Fruit fly (Drosophila melanogaster) whole organism, wandering third instar larva: ENCODE results near the gene ppk15.

ENCODE experiments used
- Abd-B ChIP-seq: fragments of >200 bp; optimal IDR thresholded peaks from 2 replicates; lab custom pipeline; 2017; ENCODE audit warnings: missing biosample characterization, missing genetic modification characterization
- CG9705 ChIP-seq: fragments of 200-800 bp; sonication (Bioruptor generic); optimal IDR thresholded peaks from 2 replicates; lab custom pipeline; 2018; ENCODE audit warnings: missing biosample characterization, mild to moderate bottlenecking, missing genetic modification characterization
- CrebA ChIP-seq: fragments of 200-800 bp; sonication (Bioruptor generic); optimal IDR thresholded peaks from 2 replicates; lab custom pipeline; 2016; ENCODE audit warnings: missing biosample characterization, mild to moderate bottlenecking, missing genetic modification characterization, borderline replicate concordance
- Dif ChIP-seq: fragments of 200-275, 200-300 bp; sonication (Bioruptor generic); optimal IDR thresholded peaks from 2 replicates; lab custom pipeline; 2018; ENCODE audit warnings: missing biosample characterization, missing genetic modification characterization; ENCODE audit not compliant: partially characterized antibody
- GATAd ChIP-seq: sonication (Bioruptor generic); optimal IDR thresholded peaks from 2 replicates; lab custom pipeline; 2016; ENCODE audit warnings: missing biosample characterization, missing genetic modification characterization
- HLH106 ChIP-seq: fragments of 200-800 bp; optimal IDR thresholded peaks from 3 replicates; lab custom pipeline; 2019; ENCODE audit warnings: missing biosample characterization, mild to moderate bottlenecking, missing genetic modification characterization, moderate library complexity
- Hnf4 ChIP-seq: fragments of 200-800 bp; sonication (Bioruptor generic); optimal IDR thresholded peaks from 2 replicates; lab custom pipeline; 2016; ENCODE audit warnings: missing biosample characterization, mild to moderate bottlenecking, missing genetic modification characterization
- Hr78 ChIP-seq: fragments of >200 bp; optimal IDR thresholded peaks from 2 replicates; lab custom pipeline; 2017; ENCODE audit warnings: missing biosample characterization, missing genetic modification characterization
- Jra ChIP-seq: sonication (Bioruptor generic); optimal IDR thresholded peaks from 2 replicates; lab custom pipeline; 2016; ENCODE audit warnings: missing biosample characterization, missing genetic modification characterization
- Mio ChIP-seq: sonication (Bioruptor generic); optimal IDR thresholded peaks from 2 replicates; lab custom pipeline; 2016; ENCODE audit warnings: missing biosample characterization, missing genetic modification characterization
- Myc ChIP-seq: fragments of >200 bp; optimal IDR thresholded peaks from 2 replicates; lab custom pipeline; 2017
- N ChIP-seq: fragments of >200 bp; optimal IDR thresholded peaks from 2 replicates; lab custom pipeline; 2018; ENCODE audit warnings: missing biosample characterization, missing external identifiers, missing genetic modification characterization
- OdsH ChIP-seq: fragments of 200-800 bp; sonication (Bioruptor generic); optimal IDR thresholded peaks from 2 replicates; lab custom pipeline; 2016; ENCODE audit warnings: missing biosample characterization, mild to moderate bottlenecking, missing genetic modification characterization
- Sp1 ChIP-seq: fragments of 200-800 bp; sonication (Bioruptor generic); optimal IDR thresholded peaks from 3 replicates; lab custom pipeline; 2019; ENCODE audit warnings: missing biosample characterization, mild to moderate bottlenecking, missing genetic modification characterization, moderate library complexity
- br ChIP-seq: fragments of 200-800 bp; sonication (Bioruptor generic); optimal IDR thresholded peaks from 2 replicates; lab custom pipeline; 2016; ENCODE audit warnings: missing biosample characterization, missing genetic modification characterization
- brk ChIP-seq: fragments of 200-800 bp; sonication (Bioruptor generic); optimal IDR thresholded peaks from 2 replicates; lab custom pipeline; 2016; ENCODE audit warnings: missing biosample characterization, mild to moderate bottlenecking, missing genetic modification characterization
- ey ChIP-seq: fragments of 200-800 bp; sonication (Bioruptor generic); optimal IDR thresholded peaks from 2 replicates; lab custom pipeline; 2016; ENCODE audit warnings: missing biosample characterization, missing genetic modification characterization
- foxo ChIP-seq, 2 experiments: fragments of 200-800 bp; sonication (Bioruptor generic); optimal IDR thresholded peaks; 2 replicates in 1 of 2; 3 replicates in 1 of 2; lab custom pipeline; 2016 to 2017; ENCODE audit warnings: missing biosample characterization in 2 of 2, missing genetic modification characterization in 2 of 2
- fru ChIP-seq: fragments of 200-800 bp; sonication (Bioruptor generic); optimal IDR thresholded peaks from 3 replicates; lab custom pipeline; 2016; ENCODE audit warnings: missing biosample characterization, mild to moderate bottlenecking, missing genetic modification characterization
- h ChIP-seq: fragments of 200-800 bp; sonication (Bioruptor generic); optimal IDR thresholded peaks from 3 replicates; lab custom pipeline; 2016; ENCODE audit warnings: missing biosample characterization, mild to moderate bottlenecking, missing genetic modification characterization
- jim ChIP-seq: fragments of 175-275, 200-325 bp; sonication (Bioruptor generic); optimal IDR thresholded peaks from 2 replicates; lab custom pipeline; 2016; ENCODE audit warnings: missing biosample characterization, mild to moderate bottlenecking, missing genetic modification characterization
- pan ChIP-seq: fragments of >200 bp; optimal IDR thresholded peaks from 2 replicates; lab custom pipeline; 2017
- psq ChIP-seq: fragments of 200-800 bp; sonication (Bioruptor generic); optimal IDR thresholded peaks from 3 replicates; lab custom pipeline; 2017; ENCODE audit warnings: missing biosample characterization, mild to moderate bottlenecking, missing genetic modification characterization, moderate library complexity
- rgr ChIP-seq: fragments of 200-800 bp; sonication (Bioruptor generic); optimal IDR thresholded peaks from 3 replicates; lab custom pipeline; 2016; ENCODE audit warnings: missing biosample characterization, mild to moderate bottlenecking, missing genetic modification characterization
- sv ChIP-seq: fragments of 200-800 bp; sonication (Bioruptor generic); optimal IDR thresholded peaks from 3 replicates; lab custom pipeline; 2016; ENCODE audit warnings: missing biosample characterization, missing genetic modification characterization
- tai ChIP-seq: sonication (Bioruptor generic); optimal IDR thresholded peaks from 2 replicates; lab custom pipeline; 2016; ENCODE audit warnings: missing biosample characterization, missing genetic modification characterization
- usp ChIP-seq: fragments of >200 bp; optimal IDR thresholded peaks from 2 replicates; lab custom pipeline; 2017; ENCODE audit warnings: missing biosample characterization, missing genetic modification characterization
- woc ChIP-seq: sonication (Bioruptor generic); optimal IDR thresholded peaks from 2 replicates; lab custom pipeline; 2016; ENCODE audit warnings: missing biosample characterization, mild to moderate bottlenecking, missing genetic modification characterization

The ppk15 gene

DNA sequence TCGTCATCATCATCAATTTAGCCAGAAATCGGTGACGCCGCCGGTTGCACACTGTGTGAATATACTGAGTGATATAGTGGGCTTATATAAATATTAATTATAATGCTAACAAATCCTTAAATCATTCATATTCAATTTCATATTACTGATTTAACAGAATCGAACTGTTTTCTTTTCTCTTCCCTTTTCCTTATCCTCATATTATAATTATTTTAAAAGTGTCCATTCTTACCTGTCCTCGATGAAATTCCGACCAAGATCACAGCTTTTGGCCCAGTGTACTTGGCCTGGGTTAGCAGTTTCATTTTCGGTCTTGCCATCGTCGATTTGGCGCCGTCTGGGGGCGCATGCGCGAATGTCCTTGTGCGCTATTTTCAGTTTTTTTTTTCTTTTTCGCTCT is 29.5 kb upstream of the ppk15 start:
- TF ChIP-seq h (GFP tag; lab: Kevin White, UChicago) = peak; percentile 1
- TF ChIP-seq sv (GFP tag; lab: Kevin White, UChicago) = no peak

DNA sequence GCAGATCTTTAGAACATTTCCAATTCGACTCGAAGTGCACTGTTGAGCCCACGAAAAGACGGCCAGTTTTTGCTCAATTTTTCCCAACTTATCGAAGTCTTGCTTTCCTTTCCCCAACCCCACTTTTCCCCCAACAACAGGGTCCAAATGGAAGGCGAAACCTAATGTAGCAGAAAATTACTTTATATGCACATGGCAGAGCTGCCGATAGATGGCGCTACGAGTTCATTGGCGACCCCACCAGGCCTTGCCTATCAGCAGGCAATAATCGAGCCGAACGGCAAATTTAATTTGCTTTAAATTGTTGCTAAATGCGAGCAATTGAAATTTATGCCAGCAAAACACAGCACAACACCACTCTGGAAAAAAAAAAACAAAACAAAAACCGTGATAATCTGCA is 29.1 kb upstream of the ppk15 start:
- no peak for TF ChIP-seq CG9705 (GFP tag; lab: Kevin White, UChicago)
- TF ChIP-seq h (GFP tag; lab: Kevin White, UChicago) = no peak
- TF ChIP-seq CrebA (GFP tag; lab: Kevin White, UChicago) = no peak
- no peak for TF ChIP-seq Myc (lab: Kevin White, UChicago)
- no peak for TF ChIP-seq Hnf4 (GFP tag; lab: Kevin White, UChicago)
- TF ChIP-seq psq (GFP tag; lab: Kevin White, UChicago) = no peak
- no peak for TF ChIP-seq foxo (GFP tag; optimal IDR thresholded peaks at IDR 0.05; lab: Kevin White, UChicago)
- TF ChIP-seq pan (lab: Kevin White, UChicago) = no peak
- TF ChIP-seq rgr (GFP tag; lab: Kevin White, UChicago) = no peak
- TF ChIP-seq Hr78 (GFP tag; lab: Kevin White, UChicago) = no peak
- no peak for TF ChIP-seq jim (GFP tag; lab: Kevin White, UChicago)
- TF ChIP-seq brk (GFP tag; lab: Kevin White, UChicago) = no peak
- TF ChIP-seq usp (GFP tag; lab: Kevin White, UChicago) = no peak
- no peak for TF ChIP-seq OdsH (GFP tag; lab: Kevin White, UChicago)

DNA sequence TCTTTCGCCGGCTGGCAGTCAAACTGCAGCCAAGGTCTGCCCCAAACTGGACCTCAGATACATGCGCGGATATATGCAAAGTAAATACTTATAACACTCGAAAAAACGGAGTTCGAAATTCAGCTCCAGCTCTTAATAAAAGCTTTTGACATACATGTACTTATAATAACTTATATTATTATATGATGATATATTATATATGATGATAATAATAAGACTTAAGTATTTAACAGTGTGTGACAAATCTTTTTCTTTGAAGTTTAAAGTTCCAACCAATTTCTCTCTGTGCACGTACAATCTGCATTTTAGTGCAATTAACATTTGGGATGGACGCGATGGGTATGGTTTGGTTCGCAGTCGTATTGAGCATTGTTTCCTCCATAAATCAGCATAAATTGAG is 26.2 kb upstream of the ppk15 start:
- TF ChIP-seq woc (GFP tag; lab: Kevin White, UChicago) = no peak
- TF ChIP-seq CrebA (GFP tag; lab: Kevin White, UChicago) = no peak
- peak; percentile 14 for TF ChIP-seq HLH106 (tag; lab: Kevin White, UChicago)
- TF ChIP-seq pan (lab: Kevin White, UChicago) = no peak
- TF ChIP-seq Hnf4 (GFP tag; lab: Kevin White, UChicago) = no peak
- TF ChIP-seq ey (GFP tag; lab: Kevin White, UChicago) = no peak
- TF ChIP-seq, all 38 proteins: peak for 1

DNA sequence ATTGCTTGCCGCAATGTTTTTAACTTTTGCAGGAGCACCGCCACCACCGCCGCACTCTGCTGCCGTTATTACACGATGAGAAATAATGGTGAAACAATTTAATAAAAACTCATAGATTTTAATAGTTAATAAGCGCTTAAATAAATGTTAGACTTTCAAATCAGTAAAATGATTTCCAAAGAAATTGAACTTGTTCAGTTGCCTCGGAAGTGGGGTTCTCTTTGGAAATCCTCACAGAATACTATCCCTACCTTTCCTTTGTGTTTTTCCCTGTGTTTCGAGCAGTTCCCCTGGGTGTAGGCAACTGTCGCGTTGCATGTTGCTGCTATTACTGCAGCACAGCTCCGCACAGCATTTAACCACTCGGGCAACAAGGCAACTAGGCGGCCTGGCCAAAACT is 24.8 kb upstream of the ppk15 start:
- peak; percentile 16 for TF ChIP-seq fru (GFP tag; lab: Kevin White, UChicago)
- no peak for TF ChIP-seq brk (GFP tag; lab: Kevin White, UChicago)
- no peak for TF ChIP-seq psq (GFP tag; lab: Kevin White, UChicago)
- TF ChIP-seq Dif (GFP tag; lab: Kevin White, UChicago) = no peak
- TF ChIP-seq, all 38 proteins: peak for 1

DNA sequence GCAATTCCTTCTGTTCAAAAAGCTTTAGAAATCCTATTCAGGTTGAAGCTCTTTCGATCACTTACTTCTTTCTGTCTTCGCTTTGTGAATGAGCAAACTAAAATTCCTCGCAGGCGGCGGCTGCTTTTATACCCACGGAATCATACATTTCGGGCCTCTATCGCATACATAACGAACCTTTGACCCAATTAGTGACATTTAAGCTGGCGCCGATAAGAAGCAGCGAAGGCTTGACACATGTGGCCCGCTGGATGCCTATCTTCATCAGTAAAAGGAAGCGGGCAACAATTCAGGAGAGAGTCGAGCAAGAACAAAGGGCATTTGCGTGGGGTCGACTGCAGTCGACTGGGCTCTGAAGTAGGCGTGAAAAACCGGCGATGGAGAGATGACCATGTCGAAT is 22.2 kb upstream of the ppk15 start, which contains the start of gene CG34291:
CG34291 (minus strand) TSS at position 101 of the 400 bp plus-strand sequence.
- TF ChIP-seq h (GFP tag; lab: Kevin White, UChicago) = no peak
- no peak for TF ChIP-seq CG9705 (GFP tag; lab: Kevin White, UChicago)
- no peak for TF ChIP-seq N (GFP tag; lab: Kevin White, UChicago)
- no peak for TF ChIP-seq pan (lab: Kevin White, UChicago)
- no peak for TF ChIP-seq woc (GFP tag; lab: Kevin White, UChicago)
- no peak for TF ChIP-seq Mio
- TF ChIP-seq Abd-B (GFP tag; lab: Kevin White, UChicago) = no peak
- TF ChIP-seq Hr78 (GFP tag; lab: Kevin White, UChicago) = no peak
- TF ChIP-seq jim (GFP tag; lab: Kevin White, UChicago) = no peak
- TF ChIP-seq tai = no peak
- TF ChIP-seq sv (GFP tag; lab: Kevin White, UChicago) = no peak
- TF ChIP-seq GATAd (GFP tag; lab: Kevin White, UChicago) = no peak
- TF ChIP-seq CrebA (GFP tag; lab: Kevin White, UChicago) = no peak
- no peak for TF ChIP-seq Sp1 (GFP tag; lab: Kevin White, UChicago)
- no peak for TF ChIP-seq brk (GFP tag; lab: Kevin White, UChicago)
- no peak for TF ChIP-seq Dif (GFP tag; lab: Kevin White, UChicago)
- no peak for TF ChIP-seq HLH106 (tag; lab: Kevin White, UChicago)
- no peak for TF ChIP-seq br (GFP tag; lab: Kevin White, UChicago)
- no peak for TF ChIP-seq fru (GFP tag; lab: Kevin White, UChicago)
- TF ChIP-seq Jra (GFP tag; lab: Kevin White, UChicago) = no peak

DNA sequence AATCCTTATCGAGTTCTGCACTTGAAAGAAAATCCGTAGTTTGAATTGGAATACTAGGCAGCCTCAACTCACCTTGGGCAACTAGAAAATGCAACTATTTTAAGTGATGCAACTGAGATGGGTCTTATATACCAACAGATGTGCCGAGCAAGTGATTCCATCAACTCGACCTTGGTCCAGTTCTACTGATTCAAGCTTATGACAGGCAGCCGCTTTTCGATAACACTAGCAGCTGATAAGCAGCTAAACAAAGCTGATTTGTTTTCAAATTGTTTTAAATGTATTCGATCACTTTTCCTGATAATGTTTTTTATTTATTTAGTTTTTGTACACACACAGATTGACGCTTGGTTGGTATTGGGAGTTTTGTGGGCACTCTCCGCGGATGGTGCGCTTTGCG is 21.5 kb upstream of the ppk15 start, which contains the start of gene CG6503:
CG6503 (minus strand) TSS at position 101 of the 400 bp plus-strand sequence.
- TF ChIP-seq CrebA (GFP tag; lab: Kevin White, UChicago) (no peak), br (GFP tag; lab: Kevin White, UChicago) (no peak)
- TF ChIP-seq, all 38 proteins: peak for 0
